Fruit fly (Drosophila melanogaster): Measurements from ENCODE around the gene js.

js gene

DNA sequence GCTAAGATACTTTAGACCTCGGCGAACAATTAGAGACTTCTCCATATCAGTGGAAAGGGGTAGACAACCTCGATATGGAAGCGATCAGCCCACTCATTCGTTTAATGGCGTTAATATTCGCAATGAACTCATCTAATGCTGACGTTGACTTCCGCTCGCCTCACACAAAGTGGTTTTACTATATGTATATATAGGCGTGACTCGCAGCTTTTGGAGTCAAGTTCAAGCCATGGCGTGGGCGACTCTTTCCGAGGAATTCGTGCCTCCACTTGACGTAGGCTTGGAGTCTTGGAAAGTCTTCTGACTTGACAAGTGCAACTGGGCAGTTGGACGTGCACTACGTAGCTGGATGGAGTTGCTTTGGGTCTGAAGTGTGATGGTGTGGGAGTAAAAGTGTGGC lies 14.4 kb downstream of the js start:
- peak in 1 of 2 experiments; percentile 9 for TF ChIP-seq cnc (optimal IDR thresholded peaks at IDR 0.05)
- TF ChIP-seq toe (GFP tag; optimal IDR thresholded peaks at IDR 0.05): no peak

DNA sequence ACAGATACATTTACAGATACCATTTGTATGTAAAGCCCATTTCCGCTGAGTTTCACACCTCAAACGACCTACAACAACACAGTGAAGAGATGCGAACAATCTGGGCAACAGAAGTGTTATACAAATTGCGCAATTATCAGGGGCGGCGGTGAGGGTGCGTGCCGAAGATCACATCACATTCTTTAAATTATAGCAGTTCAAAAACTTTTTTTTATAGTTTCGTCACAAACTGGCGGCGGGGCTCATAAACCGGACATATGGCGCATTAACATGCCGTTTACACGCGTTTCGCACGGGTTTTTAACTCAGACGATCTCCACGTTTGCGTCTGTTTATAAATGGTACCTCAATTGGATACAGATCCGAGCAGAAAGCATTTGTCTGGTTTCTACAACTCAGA lies 14.9 kb downstream of the js start:
- TF ChIP-seq bab1 (GFP tag; optimal IDR thresholded peaks at IDR 0.05) (no peak), kay (GFP tag; ENCODE audit: borderline replicate concordance) (no peak), Hr96 (GFP tag; optimal IDR thresholded peaks at IDR 0.05) (no peak), CG1620 (GFP tag; optimal IDR thresholded peaks at IDR 0.05) (no peak)

DNA sequence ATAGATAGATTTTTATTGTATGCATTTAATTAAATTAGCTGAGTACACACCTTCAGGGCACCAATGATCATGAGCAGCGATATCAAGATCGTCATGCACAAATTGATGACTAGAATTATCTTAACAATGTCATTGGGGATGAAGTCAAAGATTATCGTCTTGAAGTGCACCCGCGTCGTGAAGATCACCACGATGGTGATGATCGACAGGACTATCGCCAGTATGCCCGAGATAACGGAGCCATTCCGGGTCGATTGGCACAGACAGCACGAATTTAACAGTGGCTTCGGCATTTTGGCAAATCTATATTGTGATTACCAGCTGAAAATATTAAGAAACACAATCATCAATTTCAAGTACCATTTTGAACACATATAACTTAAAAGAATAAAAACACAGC lies 16.1 kb downstream of the js start:
- TF ChIP-seq pad (GFP tag; optimal IDR thresholded peaks at IDR 0.05) (no peak), CG1620 (GFP tag; optimal IDR thresholded peaks at IDR 0.05) (no peak), kay (GFP tag; ENCODE audit: borderline replicate concordance) (no peak), CG33017 (tag; optimal IDR thresholded peaks at IDR 0.05) (no peak), Crg-1 (GFP tag; optimal IDR thresholded peaks at IDR 0.05) (no peak), Hr96 (GFP tag; optimal IDR thresholded peaks at IDR 0.05) (no peak), Clk (GFP tag; optimal IDR thresholded peaks at IDR 0.05) (no peak), cic (GFP tag; optimal IDR thresholded peaks at IDR 0.05) (no peak), bab1 (GFP tag; optimal IDR thresholded peaks at IDR 0.05) (no peak), CG7101 (tag; optimal IDR thresholded peaks at IDR 0.05) (no peak), CG5204 (GFP tag; optimal IDR thresholded peaks at IDR 0.05) (no peak), Mnt (GFP tag; optimal IDR thresholded peaks at IDR 0.05) (no peak), ovo (GFP tag; optimal IDR thresholded peaks at IDR 0.05) (no peak), tj (GFP tag; optimal IDR thresholded peaks at IDR 0.05) (no peak), CG11617 (GFP tag; optimal IDR thresholded peaks at IDR 0.05) (no peak), CG14711 (tag; optimal IDR thresholded peaks at IDR 0.05) (no peak), cnc (optimal IDR thresholded peaks at IDR 0.05) (no peak)

DNA sequence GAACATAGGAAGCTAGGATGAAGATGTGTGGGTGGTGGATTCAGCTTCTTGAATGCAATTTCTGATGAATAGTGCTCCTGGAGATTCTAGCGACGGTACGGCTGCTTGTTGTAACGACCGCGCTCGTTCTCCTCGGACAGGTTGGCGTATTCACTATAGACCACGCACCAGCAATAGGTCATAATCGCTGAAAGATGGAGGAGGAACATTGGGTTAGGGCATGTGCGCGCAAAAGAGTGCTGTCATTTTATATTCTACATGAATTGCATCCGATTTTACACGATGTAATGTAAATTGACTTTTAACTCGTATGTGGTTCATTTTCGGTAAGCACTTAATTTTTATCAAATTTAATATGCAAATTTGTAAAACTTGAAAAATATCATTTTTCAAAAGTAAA lies 17.1 kb downstream of the js start:
- TF ChIP-seq pad (GFP tag; optimal IDR thresholded peaks at IDR 0.05): peak; percentile 20
- no peak for TF ChIP-seq CG12768 (GFP tag; optimal IDR thresholded peaks at IDR 0.05)

DNA sequence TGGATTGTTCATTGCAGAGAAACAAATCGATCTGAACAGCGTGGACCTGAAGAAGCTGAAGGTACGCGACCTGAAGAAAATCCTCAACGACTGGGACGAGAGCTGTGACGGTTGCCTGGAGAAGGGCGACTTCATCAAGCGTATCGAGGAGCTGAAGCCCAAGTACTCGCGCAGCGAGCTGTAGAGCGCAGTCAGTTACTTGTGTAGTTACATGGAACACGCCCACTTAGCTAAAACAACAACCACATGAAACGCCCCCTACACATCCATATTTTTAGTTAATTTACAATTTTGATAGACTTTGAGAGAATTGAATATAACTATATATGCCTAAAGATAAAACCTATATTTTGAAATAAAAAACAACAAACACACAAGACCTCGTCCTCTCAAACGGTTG lies 17.7 kb downstream of the js start:
- no peak for TF ChIP-seq CG11617 (GFP tag; optimal IDR thresholded peaks at IDR 0.05)

DNA sequence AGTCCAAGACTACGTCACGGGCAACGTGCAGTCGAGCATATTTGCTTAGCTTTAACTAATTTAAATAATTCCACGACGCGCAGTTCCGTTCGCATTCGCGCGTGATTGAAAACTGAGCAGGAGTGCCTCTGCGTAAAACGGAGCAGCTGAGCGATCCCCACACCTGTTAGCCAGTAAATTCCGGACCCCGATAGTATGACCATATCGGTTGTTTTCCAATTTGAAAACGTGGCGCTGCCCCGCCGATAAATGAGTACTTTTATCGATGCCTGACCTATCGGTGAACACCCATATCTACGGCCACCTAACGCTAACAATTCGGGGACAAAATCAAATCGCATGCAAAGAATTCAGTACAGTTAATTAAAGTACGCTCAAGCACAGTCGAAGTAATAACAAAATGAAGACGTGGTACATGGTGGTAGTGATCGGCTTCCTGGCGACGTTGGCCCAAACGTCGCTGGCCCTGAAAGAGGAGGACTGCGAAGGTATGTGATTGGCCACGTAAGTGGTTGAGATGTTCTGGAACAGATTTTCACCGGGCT lies 18.9 kb downstream of the js start, which contains the start of the genes CG14879 and Manf:
CG14879 (minus strand) TSS at position 116 of the 545 bp plus-strand sequence.
Manf (plus strand) TSS at position 294 of the 545 bp plus-strand sequence.
- TF ChIP-seq Hr96 (GFP tag; optimal IDR thresholded peaks at IDR 0.05) (no peak), pad (GFP tag; optimal IDR thresholded peaks at IDR 0.05) (peak; percentile 13), Mnt (GFP tag; optimal IDR thresholded peaks at IDR 0.05) (peak; percentile 63), CG11617 (GFP tag; optimal IDR thresholded peaks at IDR 0.05) (no peak), CG1620 (GFP tag; optimal IDR thresholded peaks at IDR 0.05) (no peak), cic (GFP tag; optimal IDR thresholded peaks at IDR 0.05) (peak; percentile 43), Clk (GFP tag; optimal IDR thresholded peaks at IDR 0.05) (no peak), CG12768 (GFP tag; optimal IDR thresholded peaks at IDR 0.05) (no peak), bab1 (GFP tag; optimal IDR thresholded peaks at IDR 0.05) (peak; percentile 65), CG7101 (tag; optimal IDR thresholded peaks at IDR 0.05) (peak; percentile 19), tj (GFP tag; optimal IDR thresholded peaks at IDR 0.05) (peak; percentile 65), CG7045 (GFP tag; optimal IDR thresholded peaks at IDR 0.05) (no peak), CG5204 (GFP tag; optimal IDR thresholded peaks at IDR 0.05) (no peak)

DNA sequence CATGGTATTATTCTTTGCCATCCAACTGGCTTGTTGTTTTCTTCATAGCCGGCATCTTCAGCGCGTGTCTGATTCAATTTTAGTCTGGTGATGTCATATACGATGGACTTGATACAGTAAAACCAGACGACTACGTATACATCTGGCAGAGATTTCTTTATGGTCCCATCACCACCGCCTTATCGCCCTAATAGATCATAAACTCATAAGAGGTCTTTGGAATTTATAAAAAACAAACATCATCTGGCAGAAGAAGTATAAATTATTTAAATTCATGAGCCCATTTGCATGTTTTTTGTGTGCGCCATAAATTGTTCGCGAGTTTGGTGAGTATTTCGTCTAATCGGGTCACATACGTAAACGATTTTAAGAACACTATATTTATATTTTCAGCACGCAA lies 19.8 kb downstream of the js start:
- TF ChIP-seq cic (GFP tag; optimal IDR thresholded peaks at IDR 0.05): no peak
- TF ChIP-seq Clk (GFP tag; optimal IDR thresholded peaks at IDR 0.05): no peak
- no peak for TF ChIP-seq CG5204 (GFP tag; optimal IDR thresholded peaks at IDR 0.05)
- no peak for TF ChIP-seq CG11617 (GFP tag; optimal IDR thresholded peaks at IDR 0.05)

DNA sequence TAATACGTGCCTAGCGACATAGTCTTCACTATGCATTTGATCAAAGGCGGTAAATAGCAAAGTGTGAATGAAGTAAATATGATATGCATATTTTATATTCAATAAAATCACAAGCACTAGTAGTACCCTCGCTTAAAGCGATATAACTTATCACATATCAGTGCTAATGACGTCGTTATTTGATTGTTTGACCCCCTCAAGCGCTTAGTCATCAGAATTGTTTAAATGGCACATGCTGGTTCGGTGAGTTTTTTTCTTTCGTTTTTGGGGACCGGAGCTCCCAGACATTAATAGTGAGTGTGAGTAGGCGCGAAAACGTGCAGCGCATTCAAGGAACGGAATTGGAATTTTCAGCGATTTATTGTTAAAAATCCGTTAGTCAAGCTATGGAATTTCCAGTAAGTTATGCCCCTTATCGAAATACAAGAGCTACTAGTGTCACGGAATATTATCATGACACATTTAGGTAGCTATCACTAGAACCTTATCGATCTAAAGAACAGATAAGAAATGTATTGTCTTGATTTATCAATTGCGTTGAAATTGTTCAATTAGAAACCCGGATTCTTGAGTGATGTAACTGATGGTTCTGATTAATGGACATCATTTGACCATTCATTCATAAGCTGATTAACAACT lies 20.4 kb downstream of the js start:
- TF ChIP-seq CG14711 (tag; optimal IDR thresholded peaks at IDR 0.05): no peak
- peak; percentile 54 for TF ChIP-seq tj (GFP tag; optimal IDR thresholded peaks at IDR 0.05)
- peak; percentile 96 for TF ChIP-seq kay (GFP tag; ENCODE audit: borderline replicate concordance)
- peak; percentile 26 for TF ChIP-seq cic (GFP tag; optimal IDR thresholded peaks at IDR 0.05)
